Worm (Caenorhabditis elegans) whole organism, L4 larva: Measurements from ENCODE around the gene semo-1.
A peak's percentile ranks its signal among the peaks of the same experiment; 100 is the strongest.

ENCODE experiments used
- D1046.2 ChIP-seq: fragments of 200-800 bp; sonication (Bioruptor generic); IDR thresholded peaks from 2 replicates; pipeline ENCODE4 v1.3.6; 2022; ENCODE audit warnings: missing genetic modification characterization, missing compliant biosample characterization
- F10B5.3 ChIP-seq: sonication (generic microtip); optimal IDR thresholded peaks from 2 replicates; lab custom pipeline; 2016; ENCODE audit warnings: mild to moderate bottlenecking, missing genetic modification characterization, missing compliant biosample characterization
- F26F4.8 ChIP-seq: fragments of 200-800 bp; sonication (Bioruptor generic); conservative IDR thresholded peaks from 2 replicates; pipeline ENCODE4 v1.3.6; 2022; ENCODE audit warnings: missing genetic modification characterization, missing compliant biosample characterization
- F44E2.7 ChIP-seq: fragments of 200-800 bp; sonication (Bioruptor generic); IDR thresholded peaks from 2 replicates; pipeline ENCODE4 v2.1.2; 2022; ENCODE audit warnings: missing genetic modification characterization, missing compliant biosample characterization
- R02D3.7 ChIP-seq: fragments of 150-350 bp; sonication (generic microtip); optimal IDR thresholded peaks from 3 replicates; lab custom pipeline; 2014; ENCODE audit warnings: missing biosample characterization, missing genetic modification characterization
- Y105C5A.15 ChIP-seq: fragments of 200-800 bp; sonication (Bioruptor generic); IDR thresholded peaks from 2 replicates; pipeline ENCODE4 v1.3.6; 2022; ENCODE audit warnings: missing genetic modification characterization, missing compliant biosample characterization
- Y5F2A.4 ChIP-seq: fragments of 200-800 bp; sonication (Bioruptor generic); optimal IDR thresholded peaks from 2 replicates; lab custom pipeline; 2018; ENCODE audit warnings: mild to moderate bottlenecking, missing genetic modification characterization, missing compliant biosample characterization
- aha-1 ChIP-seq: fragments of 150-350 bp; peaks from one replicate; lab custom pipeline; 2014; ENCODE audit warnings: missing biosample characterization, missing genetic modification characterization
- arid-1 ChIP-seq: fragments of 200-800 bp; sonication (Bioruptor generic); conservative IDR thresholded peaks from 2 replicates; pipeline ENCODE4 v1.3.6; 2022; ENCODE audit warnings: missing genetic modification reagents, missing genetic modification characterization, missing compliant biosample characterization
- attf-4 ChIP-seq: sonication (generic microtip); optimal IDR thresholded peaks from 3 replicates; lab custom pipeline; 2017; ENCODE audit warnings: missing biosample characterization, missing genetic modification characterization
- ceh-28 ChIP-seq: fragments of 150-350 bp; optimal IDR thresholded peaks from 2 replicates; lab custom pipeline; 2014; ENCODE audit warnings: missing biosample characterization, missing genetic modification reagents, missing genetic modification characterization
- ceh-32 ChIP-seq: sonication (generic microtip); optimal IDR thresholded peaks from 2 replicates; lab custom pipeline; 2016; ENCODE audit warnings: mild to moderate bottlenecking, missing genetic modification characterization, missing compliant biosample characterization; ENCODE audit not compliant: poor library complexity
- ceh-82 ChIP-seq: sonication (generic microtip); optimal IDR thresholded peaks from 2 replicates; lab custom pipeline; 2017; ENCODE audit warnings: missing biosample characterization, missing genetic modification characterization
- ces-1 ChIP-seq: fragments of 150-350 bp; sonication (generic microtip); optimal IDR thresholded peaks from 4 replicates; lab custom pipeline; 2014; ENCODE audit warnings: missing biosample characterization, missing genetic modification reagents, missing genetic modification characterization
- cey-2 ChIP-seq: sonication (generic microtip); optimal IDR thresholded peaks from 3 replicates; lab custom pipeline; 2017; ENCODE audit warnings: missing genetic modification characterization, mild to moderate bottlenecking, missing compliant biosample characterization, antibody characterized with exemption, borderline replicate concordance; ENCODE audit not compliant: insufficient read depth
- daf-16 ChIP-seq, 3 experiments: sonication (generic microtip); optimal IDR thresholded peaks; 2 replicates each; lab custom pipeline; 2016 to 2017; ENCODE audit warnings: missing genetic modification characterization in 3 of 3, missing genetic modification reagents in 3 of 3, mild to moderate bottlenecking in 2 of 3, missing compliant biosample characterization in 2 of 3, missing biosample characterization in 1 of 3, moderate library complexity in 1 of 3
- dmd-8 ChIP-seq: fragments of 200-800 bp; sonication (Bioruptor generic); IDR thresholded peaks from 2 replicates; pipeline ENCODE4 v1.3.6; 2022; ENCODE audit warnings: missing genetic modification characterization, missing compliant biosample characterization
- fkh-10 ChIP-seq: fragments of 150-350 bp; optimal IDR thresholded peaks from 2 replicates; lab custom pipeline; 2014; ENCODE audit warnings: missing biosample characterization, missing genetic modification reagents, missing genetic modification characterization
- hlh-30 ChIP-seq: sonication (generic microtip); optimal IDR thresholded peaks from 2 replicates; lab custom pipeline; 2017; ENCODE audit warnings: antibody characterized with exemption, mild to moderate bottlenecking, missing genetic modification characterization, missing compliant biosample characterization; ENCODE audit not compliant: insufficient read depth
- jun-1 ChIP-seq: fragments of 150-350 bp; optimal IDR thresholded peaks from 2 replicates; lab custom pipeline; 2014; ENCODE audit warnings: missing biosample characterization, missing genetic modification reagents, missing genetic modification characterization
- lim-7 ChIP-seq: fragments of 200-800 bp; sonication (Bioruptor generic); IDR thresholded peaks from 2 replicates; pipeline ENCODE4 v1.3.6; 2022; ENCODE audit warnings: missing genetic modification characterization, missing compliant biosample characterization
- lin-1 ChIP-seq: fragments of 200-800 bp; sonication (Bioruptor generic); IDR thresholded peaks from 2 replicates; pipeline ENCODE4 v1.3.6; 2022; ENCODE audit warnings: missing genetic modification reagents, missing genetic modification characterization, missing compliant biosample characterization
- lin-15B ChIP-seq: fragments of 150-350 bp; sonication (generic microtip); optimal IDR thresholded peaks from 3 replicates; lab custom pipeline; 2014; ENCODE audit warnings: missing biosample characterization, missing genetic modification characterization
- lir-3 ChIP-seq: sonication (generic microtip); optimal IDR thresholded peaks from 2 replicates; lab custom pipeline; 2016; ENCODE audit warnings: mild to moderate bottlenecking, missing genetic modification characterization, missing compliant biosample characterization
- mdl-1 ChIP-seq, 2 experiments: fragments of 150-350 bp in 1 of 2; sonication (generic microtip) in 1 of 2; optimal IDR thresholded peaks; 2 replicates each; lab custom pipeline; 2014 to 2017; ENCODE audit warnings: missing biosample characterization in 2 of 2, missing genetic modification characterization in 2 of 2
- mes-2 ChIP-seq: sonication (generic microtip); optimal IDR thresholded peaks from 2 replicates; lab custom pipeline; 2016; ENCODE audit warnings: missing genotype, mild to moderate bottlenecking, missing genetic modification characterization, missing compliant biosample characterization; ENCODE audit not compliant: poor library complexity, severe bottlenecking
- nhr-102 ChIP-seq: sonication (generic microtip); optimal IDR thresholded peaks from 2 replicates; lab custom pipeline; 2016; ENCODE audit warnings: mild to moderate bottlenecking, missing genetic modification characterization, moderate library complexity, missing compliant biosample characterization
- nhr-11 ChIP-seq: fragments of 150-350 bp; optimal IDR thresholded peaks from 2 replicates; lab custom pipeline; 2014; ENCODE audit warnings: missing biosample characterization, missing genetic modification characterization
- nhr-237 ChIP-seq: sonication (generic microtip); optimal IDR thresholded peaks from 2 replicates; lab custom pipeline; 2017; ENCODE audit warnings: missing biosample characterization, missing genetic modification characterization
- nhr-41 ChIP-seq: fragments of 200-800 bp; sonication (Bioruptor generic); IDR thresholded peaks from 2 replicates; pipeline ENCODE4 v1.3.6; 2022; ENCODE audit warnings: missing genetic modification reagents, missing genetic modification characterization, missing compliant biosample characterization
- nhr-48 ChIP-seq: sonication (generic microtip); optimal IDR thresholded peaks from 2 replicates; lab custom pipeline; 2016; ENCODE audit warnings: mild to moderate bottlenecking, missing genetic modification characterization, missing compliant biosample characterization
- snpc-1.2 ChIP-seq: fragments of 200-800 bp; sonication (Bioruptor generic); IDR thresholded peaks from 2 replicates; pipeline ENCODE4 v1.3.6; 2022; ENCODE audit warnings: missing genetic modification reagents, missing genetic modification characterization, missing compliant biosample characterization
- tra-1 ChIP-seq: fragments of 200-800 bp; sonication (Bioruptor generic); IDR thresholded peaks from 2 replicates; pipeline ENCODE4 v1.3.6; 2022; ENCODE audit warnings: missing genetic modification reagents, missing genetic modification characterization, missing compliant biosample characterization
- zfp-2 ChIP-seq: sonication (generic microtip); optimal IDR thresholded peaks from 2 replicates; lab custom pipeline; 2016; ENCODE audit warnings: mild to moderate bottlenecking, missing genetic modification characterization, missing compliant biosample characterization
- ztf-11 ChIP-seq: fragments of 150-350 bp; optimal IDR thresholded peaks from 2 replicates; lab custom pipeline; 2014; ENCODE audit warnings: missing biosample characterization, missing genetic modification characterization

The semo-1 gene

DNA sequence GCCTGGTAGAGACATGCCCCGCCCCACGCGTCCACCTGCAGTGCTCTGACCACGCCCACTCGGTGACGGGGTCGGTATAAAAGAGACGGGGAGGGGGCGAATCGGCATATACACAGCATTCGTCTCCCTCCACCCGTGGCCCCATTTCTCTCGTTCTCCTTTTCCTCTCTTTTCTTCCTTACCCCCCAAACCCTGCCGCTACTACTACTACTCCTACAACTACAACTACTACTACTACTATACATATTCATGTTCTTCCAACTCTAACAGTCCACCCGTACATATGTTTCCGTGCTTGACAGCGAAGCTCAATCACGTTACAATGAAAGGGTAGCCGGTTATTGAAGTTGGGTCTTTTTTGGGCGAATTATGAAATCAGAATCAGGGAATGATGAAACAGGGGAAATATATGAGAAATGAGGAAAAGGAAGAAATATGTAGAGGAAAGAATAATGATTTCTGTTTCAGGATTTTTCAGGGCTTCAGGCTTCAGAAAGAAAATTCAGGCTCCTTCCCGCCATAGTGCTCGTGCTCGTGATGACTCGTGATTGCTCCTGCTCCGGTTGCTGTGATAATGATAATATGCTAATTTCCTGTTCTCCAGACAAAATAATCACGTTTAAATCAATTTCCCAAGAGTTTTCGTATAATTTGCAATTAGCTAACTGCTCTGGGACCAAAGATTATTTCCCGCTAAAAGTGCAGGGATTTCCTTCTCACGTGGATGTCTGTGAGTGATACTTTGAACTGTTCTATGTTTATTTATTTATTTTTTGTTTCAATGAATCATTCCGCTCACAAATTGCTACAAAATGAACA is 17.0 kb upstream of the semo-1 start (continued):
- TF ChIP-seq fkh-10 (no peak), snpc-1.2 (GFP tag; lab: Robert Waterston, UW) (no peak), ceh-32 (tag; lab: Kevin White, UChicago) (peak; percentile 14), cey-2 (tag; lab: Kevin White, UChicago) (peak; percentile 76), nhr-237 (tag; lab: Kevin White, UChicago) (peak; percentile 35), ceh-28 (no peak), jun-1 (tag; lab: Kevin White, UChicago) (peak; percentile 61)

ce11 chrIV:14034571-14034954 is 16.4 kb upstream of the semo-1 start:
- TF ChIP-seq aha-1 (tag; lab: Kevin White, UChicago) (no peak), fkh-10 (no peak), ces-1 (GFP tag; lab: Kevin White, UChicago) (no peak), tra-1 (GFP tag; lab: Robert Waterston, UW) (no peak), ztf-11 (tag; lab: Kevin White, UChicago) (no peak), lin-15B (tag; lab: Kevin White, UChicago) (no peak), attf-4 (no peak), nhr-102 (tag; lab: Kevin White, UChicago) (no peak), nhr-48 (tag; lab: Kevin White, UChicago) (no peak), mes-2 (no peak), R02D3.7 (tag; lab: Kevin White, UChicago) (no peak), Y105C5A.15 (no peak), ceh-82 (tag; lab: Kevin White, UChicago) (no peak), lim-7 (no peak), arid-1 (GFP tag; lab: Robert Waterston, UW) (no peak), lin-1 (GFP tag; lab: Robert Waterston, UW) (no peak), nhr-11 (tag; lab: Kevin White, UChicago) (no peak), daf-16 (GFP tag; optimal IDR thresholded peaks at IDR 0.05; lab: Kevin White, UChicago) (no peak), daf-16 (tag; optimal IDR thresholded peaks at IDR 0.05; lab: Kevin White, UChicago) (no peak)

ce11 chrIV:14043680-14044079 is 7.3 kb upstream of the semo-1 start, which contains the start of gene Y37A1B.7:
Gene Y37A1B.7 (minus strand): TSS chrIV:14043780.
- TF ChIP-seq D1046.2 (no peak), zfp-2 (tag; lab: Kevin White, UChicago) (no peak), dmd-8 (no peak), hlh-30 (tag; lab: Kevin White, UChicago) (no peak), tra-1 (GFP tag; lab: Robert Waterston, UW) (no peak), F26F4.8 (GFP tag; lab: Robert Waterston, UW) (no peak), F44E2.7 (GFP tag; lab: Robert Waterston, UW) (no peak), Y5F2A.4 (GFP tag; lab: Kevin White, UChicago) (no peak), nhr-41 (GFP tag; lab: Robert Waterston, UW) (no peak)

- TF ChIP-seq mdl-1 (tag; optimal IDR thresholded peaks at IDR 0.05; lab: Kevin White, UChicago) (peak in 1 of 2 experiments; percentile 8), ztf-11 (tag; lab: Kevin White, UChicago) (no peak), F10B5.3 (tag; lab: Kevin White, UChicago) (no peak), F44E2.7 (GFP tag; lab: Robert Waterston, UW) (no peak), dmd-8 (no peak), lir-3 (tag; lab: Kevin White, UChicago) (no peak)
Observed at ce11 chrIV:14046777-14047176, 4.2 kb upstream of the semo-1 start.
